Worm (Caenorhabditis elegans): ENCODE data around the gene T19H12.15.

The T19H12.15 gene

DNA sequence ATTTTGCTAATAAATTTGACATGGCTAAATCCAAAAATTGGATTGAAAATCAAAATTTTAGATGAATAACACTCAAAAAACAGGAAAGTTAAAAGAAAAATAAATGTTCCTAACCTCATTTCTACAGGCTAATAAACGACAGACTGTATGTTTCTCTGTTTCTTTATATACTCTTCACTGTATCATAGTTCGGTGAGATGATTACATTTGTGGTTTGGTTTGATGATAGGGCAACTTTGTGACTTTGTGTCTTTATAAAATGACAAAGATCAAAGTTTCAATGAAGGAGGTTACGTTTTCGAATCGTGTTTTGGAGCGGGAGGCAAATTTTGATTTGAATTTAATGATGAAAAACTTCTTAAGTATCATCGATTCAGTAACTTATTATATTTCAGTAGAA lies 10.3 kb upstream of the T19H12.15 start, which contains the start of gene ugt-12:
TSS of gene ugt-12 (minus strand) at position 153 of the 400 bp plus-strand sequence.
- TF ChIP-seq cebp-2 (GFP tag; IDR thresholded peaks at IDR 0.05) (no peak), ztf-25 (GFP tag; IDR thresholded peaks at IDR 0.05) (no peak), atf-7 (tag; optimal IDR thresholded peaks at IDR 0.05) (no peak), nhr-80 (tag; optimal IDR thresholded peaks at IDR 0.05) (peak; percentile 71), tbp1 (GFP tag; optimal IDR thresholded peaks at IDR 0.05) (no peak)

DNA sequence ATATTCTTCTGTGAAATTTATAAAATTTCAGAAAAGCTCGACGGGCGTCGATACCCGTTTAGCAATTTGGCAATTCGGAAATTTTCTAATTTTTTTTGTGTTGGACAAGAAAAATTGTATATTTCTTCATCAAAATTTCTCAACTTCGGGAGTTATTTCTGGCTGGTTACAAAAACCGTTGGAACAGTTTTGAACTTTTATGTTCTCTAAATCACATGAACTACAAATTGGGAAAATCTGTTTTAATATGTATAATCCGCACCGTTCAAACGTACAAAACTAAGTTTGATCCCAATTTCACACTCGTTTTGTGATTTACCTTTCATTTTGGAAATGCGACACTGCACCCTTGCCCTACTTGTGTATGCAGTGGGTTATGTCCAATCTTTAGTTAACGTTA lies 6.2 kb upstream of the T19H12.15 start, which contains the start of gene T19H12.3:
TSS of gene T19H12.3 (plus strand) at position 301 of the 400 bp plus-strand sequence.
- TF ChIP-seq tlf-1 (GFP tag; optimal IDR thresholded peaks at IDR 0.05) = no peak
- no peak for TF ChIP-seq T07F8.4 (tag; optimal IDR thresholded peaks at IDR 0.05)
- no peak for TF ChIP-seq die-1 (tag; optimal IDR thresholded peaks at IDR 0.05)
- TF ChIP-seq lin-54 (GFP tag; optimal IDR thresholded peaks at IDR 0.05) = no peak
- no peak for TF ChIP-seq T26A5.8 (tag; optimal IDR thresholded peaks at IDR 0.05)
- TF ChIP-seq egl-44 (GFP tag; IDR thresholded peaks at IDR 0.05) = no peak
- TF ChIP-seq xnd-1 (tag; optimal IDR thresholded peaks at IDR 0.05) = no peak
- no peak for TF ChIP-seq madf-10 (tag; optimal IDR thresholded peaks at IDR 0.05)
- TF ChIP-seq pha-4 (tag; optimal IDR thresholded peaks at IDR 0.05) = no peak
- no peak for TF ChIP-seq C17E4.6 (GFP tag; IDR thresholded peaks at IDR 0.05)
- TF ChIP-seq ztf-3 (GFP tag; optimal IDR thresholded peaks at IDR 0.05) = no peak
- TF ChIP-seq F10E7.11 (tag; optimal IDR thresholded peaks at IDR 0.05) = no peak
- TF ChIP-seq nfya-2 (GFP tag; IDR thresholded peaks at IDR 0.05) = no peak

DNA sequence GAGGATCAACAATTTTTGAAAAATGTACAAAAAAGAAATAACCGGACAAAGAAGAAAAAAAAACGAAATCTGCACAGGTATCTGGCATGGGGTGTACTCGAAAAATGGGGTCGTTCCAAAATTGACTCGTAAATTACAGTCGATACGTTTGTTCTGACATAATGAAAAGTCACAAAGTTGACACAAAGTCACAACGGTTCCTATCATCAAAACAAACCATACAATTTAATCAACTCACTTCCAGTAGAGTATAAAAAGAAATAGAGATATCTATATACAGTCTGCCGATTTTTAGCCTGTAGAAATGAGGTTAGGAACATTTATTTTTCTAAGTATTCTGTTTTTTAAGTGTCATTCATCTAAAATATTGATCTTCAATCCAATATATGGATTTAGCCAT lies 5.3 kb upstream of the T19H12.15 start, which contains the start of gene T19H12.12:
TSS of gene T19H12.12 (plus strand) at position 301 of the 400 bp plus-strand sequence.
- TF ChIP-seq ztf-28 (GFP tag; IDR thresholded peaks at IDR 0.05) = no peak
- no peak for TF ChIP-seq Y79H2A.3 (GFP tag; conservative IDR thresholded peaks at IDR 0.05)
- no peak for TF ChIP-seq ekl-4 (GFP tag; IDR thresholded peaks at IDR 0.05)
- no peak for TF ChIP-seq tlf-1 (GFP tag; optimal IDR thresholded peaks at IDR 0.05)
- no peak for TF ChIP-seq F33H1.4 (GFP tag; IDR thresholded peaks at IDR 0.05)
- no peak for TF ChIP-seq fkh-3 (tag; optimal IDR thresholded peaks at IDR 0.05)
- no peak for TF ChIP-seq snpc-4 (GFP tag; optimal IDR thresholded peaks at IDR 0.05)
- TF ChIP-seq snpc-4 (tag; optimal IDR thresholded peaks at IDR 0.05) = no peak

DNA sequence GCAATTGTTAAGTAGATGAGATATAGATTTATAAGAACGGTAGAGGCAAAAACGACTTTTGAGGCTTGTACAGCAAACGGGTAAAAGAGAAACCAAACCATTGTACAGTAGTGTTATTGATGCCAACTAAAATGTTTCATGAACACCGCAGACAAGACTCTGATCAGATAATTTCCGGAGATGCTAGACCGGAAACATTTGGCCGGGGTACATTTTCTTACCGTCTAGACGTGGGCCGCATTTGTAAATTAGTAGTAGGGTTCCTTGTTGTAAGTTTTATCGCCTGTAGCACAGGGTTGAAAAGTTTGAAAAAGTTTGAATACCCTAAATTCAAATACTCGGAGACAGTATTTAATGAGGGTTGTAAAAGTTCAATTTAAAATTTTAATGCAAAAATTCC lies 2.2 kb upstream of the T19H12.15 start, which contains the start of gene str-32:
TSS of gene str-32 (minus strand) at position 101 of the 400 bp plus-strand sequence.
- TF ChIP-seq lsl-1 (GFP tag; optimal IDR thresholded peaks at IDR 0.05) = no peak
- no peak for TF ChIP-seq atf-7 (tag; optimal IDR thresholded peaks at IDR 0.05)
- TF ChIP-seq nhr-120 (GFP tag; IDR thresholded peaks at IDR 0.05) = no peak
- TF ChIP-seq Y67H2A.10 (GFP tag; conservative IDR thresholded peaks at IDR 0.05) = no peak
- TF ChIP-seq cebp-1 (GFP tag; IDR thresholded peaks at IDR 0.05) = no peak
- TF ChIP-seq cebp-1 (tag; optimal IDR thresholded peaks at IDR 0.05) = no peak
- no peak for TF ChIP-seq die-1 (tag; optimal IDR thresholded peaks at IDR 0.05)
- no peak for TF ChIP-seq xnd-1 (tag; optimal IDR thresholded peaks at IDR 0.05)
- TF ChIP-seq T07F8.4 (tag; optimal IDR thresholded peaks at IDR 0.05) = no peak
- no peak for TF ChIP-seq ceh-40 (GFP tag; IDR thresholded peaks at IDR 0.05)
- TF ChIP-seq attf-3 (GFP tag; conservative IDR thresholded peaks at IDR 0.05) = no peak
- no peak for TF ChIP-seq ceh-91 (GFP tag; IDR thresholded peaks at IDR 0.05)
- no peak for TF ChIP-seq hmg-1.2 (GFP tag; IDR thresholded peaks at IDR 0.05)
- no peak for TF ChIP-seq snpc-4 (GFP tag; optimal IDR thresholded peaks at IDR 0.05)
- TF ChIP-seq snpc-4 (tag; optimal IDR thresholded peaks at IDR 0.05) = no peak
- no peak for TF ChIP-seq attf-6 (GFP tag; IDR thresholded peaks at IDR 0.05)
- TF ChIP-seq snpc-1.3 (tag; optimal IDR thresholded peaks at IDR 0.05; ENCODE audit: insufficient read depth) = no peak
- TF ChIP-seq ztf-3 (GFP tag; optimal IDR thresholded peaks at IDR 0.05) = no peak
- TF ChIP-seq rec-8 (tag; optimal IDR thresholded peaks at IDR 0.05) = no peak
- TF ChIP-seq akir-1 (GFP tag; optimal IDR thresholded peaks at IDR 0.05) = no peak
